Worm (Caenorhabditis elegans) whole organism, L4 larva: ENCODE data around the gene fbxb-47.

Experiments used
- mep-1 ChIP-seq: fragments of 150-350 bp; sonication (generic microtip); optimal IDR thresholded peaks from 3 replicates; lab custom pipeline; 2014; ENCODE audit warnings: missing biosample characterization, missing genetic modification characterization
- nhr-11 ChIP-seq: fragments of 150-350 bp; optimal IDR thresholded peaks from 2 replicates; lab custom pipeline; 2014; ENCODE audit warnings: missing biosample characterization, missing genetic modification characterization
- pha-4 ChIP-seq, 2 experiments: fragments of 150-350 bp in 1 of 2; fragments of 200-800 bp in 1 of 2; sonication (Bioruptor generic) in 1 of 2; IDR thresholded peaks in 1 of 2; optimal IDR thresholded peaks in 1 of 2; 2 replicates each; pipeline versions ENCODE4 v1.3.6 to Lab custom; 2014 to 2022; ENCODE audit warnings: missing genetic modification characterization in 2 of 2, missing genetic modification reagents in 2 of 2, missing biosample characterization in 1 of 2, missing compliant biosample characterization in 1 of 2
- rbr-2 ChIP-seq: sonication (generic microtip); optimal IDR thresholded peaks from 2 replicates; lab custom pipeline; 2016; ENCODE audit warnings: missing genotype, missing genetic modification characterization, missing compliant biosample characterization
- skn-1 ChIP-seq: fragments of 150-350 bp; optimal IDR thresholded peaks from 2 replicates; lab custom pipeline; 2014; ENCODE audit warnings: missing biosample characterization, missing genetic modification characterization
- snpc-4 ChIP-seq: fragments of 150-350 bp; optimal IDR thresholded peaks from 2 replicates; lab custom pipeline; 2014; ENCODE audit warnings: missing biosample characterization, missing genetic modification characterization

DNA sequence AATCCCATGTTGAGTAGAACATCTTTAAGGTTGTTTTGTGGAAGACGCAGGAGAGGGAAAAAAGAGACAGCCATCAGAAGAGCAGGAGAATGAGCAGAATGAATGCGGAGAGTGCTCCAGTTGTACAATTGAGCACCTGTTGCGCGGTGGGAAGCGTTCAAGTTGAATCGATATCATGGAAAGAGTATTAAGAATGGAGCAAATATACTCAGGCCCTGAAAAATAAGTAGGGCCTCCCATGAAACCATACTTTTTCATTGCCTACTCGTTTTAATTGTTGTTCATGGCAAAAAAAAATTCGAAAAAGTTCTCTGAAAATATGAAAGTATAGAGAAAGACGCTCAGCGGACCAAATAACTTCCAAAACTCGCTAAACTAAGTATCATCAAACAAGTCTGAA lies 15.9 kb upstream of the fbxb-47 start, which contains the start of gene fbxb-48:
- TF ChIP-seq skn-1 (tag; lab: Kevin White, UChicago) (no peak), pha-4 (GFP tag; IDR thresholded peaks at IDR 0.05; lab: Robert Waterston, UW) (no peak), pha-4 (tag; optimal IDR thresholded peaks at IDR 0.05; lab: Kevin White, UChicago) (no peak), snpc-4 (tag; lab: Kevin White, UChicago) (no peak), rbr-2 (tag; lab: Kevin White, UChicago) (no peak), mep-1 (no peak), nhr-11 (tag; lab: Kevin White, UChicago) (no peak)
